Worm (Caenorhabditis elegans) whole organism, L1 larva: ENCODE results near the gene plc-3.
A peak's percentile ranks its signal among the peaks of the same experiment; 100 is the strongest.

Experiments used
- C04F5.9 ChIP-seq: sonication (generic microtip); optimal IDR thresholded peaks from 2 replicates; lab custom pipeline; 2016; ENCODE audit warnings: missing genetic modification characterization, missing compliant biosample characterization
- C16A3.4 ChIP-seq: fragments of 150-350 bp; optimal IDR thresholded peaks from 2 replicates; lab custom pipeline; 2014; ENCODE audit warnings: missing biosample characterization, missing genetic modification characterization
- F16B12.6 ChIP-seq: fragments of 150-350 bp; optimal IDR thresholded peaks from 2 replicates; lab custom pipeline; 2014; ENCODE audit warnings: missing biosample characterization, missing genetic modification characterization
- aly-2 ChIP-seq: fragments of 150-350 bp; optimal IDR thresholded peaks from 2 replicates; lab custom pipeline; 2014; ENCODE audit warnings: missing biosample characterization, missing genetic modification characterization
- ceh-63 ChIP-seq: fragments of 200-800 bp; sonication (Bioruptor generic); optimal IDR thresholded peaks from 2 replicates; lab custom pipeline; 2018; ENCODE audit warnings: mild to moderate bottlenecking, missing genetic modification characterization, missing compliant biosample characterization
- ceh-88 ChIP-seq: fragments of 200-800 bp; sonication (Bioruptor generic); IDR thresholded peaks from 2 replicates; pipeline ENCODE4 v1.3.6; 2022; ENCODE audit warnings: missing genetic modification characterization, missing compliant biosample characterization
- dpl-1 ChIP-seq, 3 experiments: fragments of 150-350 bp in 2 of 3; sonication (generic microtip) in 1 of 3; optimal IDR thresholded peaks; 2 replicates each; lab custom pipeline; 2014 to 2017; ENCODE audit warnings: missing biosample characterization in 3 of 3, missing genetic modification characterization in 3 of 3, missing genetic modification reagents in 3 of 3
- efl-1 ChIP-seq, 4 experiments: fragments of 150-350 bp; optimal IDR thresholded peaks in 3 of 4; peaks in 1 of 4; 1 replicate in 1 of 4; 2 replicates in 3 of 4; lab custom pipeline; 2014; ENCODE audit warnings: missing biosample characterization in 2 of 4, missing genetic modification characterization in 2 of 4, missing genetic modification reagents in 2 of 4
- efl-3 ChIP-seq: fragments of 200-800 bp; sonication (Bioruptor generic); optimal IDR thresholded peaks from 2 replicates; lab custom pipeline; 2018; ENCODE audit warnings: mild to moderate bottlenecking, missing genetic modification characterization, missing compliant biosample characterization
- egl-13 ChIP-seq: sonication (generic microtip); optimal IDR thresholded peaks from 2 replicates; lab custom pipeline; 2016; ENCODE audit warnings: missing genotype, missing genetic modification reagents, missing genetic modification characterization, missing compliant biosample characterization
- elt-2 ChIP-seq: sonication (generic microtip); optimal IDR thresholded peaks from 2 replicates; lab custom pipeline; 2016; ENCODE audit warnings: missing genetic modification characterization, mild to moderate bottlenecking, inconsistent platforms, missing compliant biosample characterization, missing genetic modification reagents
- elt-3 ChIP-seq, 6 experiments: fragments of 150-350 bp in 1 of 6; sonication (generic microtip); optimal IDR thresholded peaks; 2 replicates each; lab custom pipeline; 2017 to 2018; ENCODE audit warnings: missing biosample characterization in 6 of 6, missing genetic modification characterization in 6 of 6, inconsistent platforms in 1 of 6
- ets-5 ChIP-seq: fragments of 200-800 bp; sonication (Bioruptor generic); IDR thresholded peaks from 2 replicates; pipeline ENCODE4 v1.3.6; 2022; ENCODE audit warnings: missing genetic modification characterization, missing compliant biosample characterization
- fkh-10 ChIP-seq: sonication (generic microtip); optimal IDR thresholded peaks from 2 replicates; lab custom pipeline; 2017; ENCODE audit warnings: missing biosample characterization, missing genetic modification reagents, missing genetic modification characterization
- fkh-8 ChIP-seq: sonication (generic microtip); optimal IDR thresholded peaks from 2 replicates; lab custom pipeline; 2016; ENCODE audit warnings: mild to moderate bottlenecking, missing genetic modification characterization, missing compliant biosample characterization
- hpl-2 ChIP-seq: fragments of 150-350 bp; optimal IDR thresholded peaks from 2 replicates; lab custom pipeline; 2014; ENCODE audit warnings: missing biosample characterization, missing genetic modification reagents, missing genetic modification characterization
- irx-1 ChIP-seq: sonication (generic microtip); optimal IDR thresholded peaks from 2 replicates; lab custom pipeline; 2016; ENCODE audit warnings: missing genetic modification characterization, missing compliant biosample characterization
- isw-1 ChIP-seq: fragments of 200-800 bp; sonication (Bioruptor generic); IDR thresholded peaks from 2 replicates; pipeline ENCODE4 v1.3.6; 2022; ENCODE audit warnings: missing genetic modification characterization, missing compliant biosample characterization
- jun-1 ChIP-seq: fragments of 150-350 bp; optimal IDR thresholded peaks from 2 replicates; lab custom pipeline; 2014; ENCODE audit warnings: missing biosample characterization, missing genetic modification reagents, missing genetic modification characterization
- lin-13 ChIP-seq: fragments of 150-350 bp; optimal IDR thresholded peaks from 2 replicates; lab custom pipeline; 2014; ENCODE audit warnings: missing biosample characterization, missing genetic modification reagents, missing genetic modification characterization
- lin-14 ChIP-seq: fragments of 200-800 bp; sonication (Bioruptor generic); optimal IDR thresholded peaks from 2 replicates; lab custom pipeline; 2018; ENCODE audit warnings: mild to moderate bottlenecking, missing genetic modification characterization, moderate library complexity, missing compliant biosample characterization
- lin-15B ChIP-seq: fragments of 150-350 bp; sonication (generic microtip); optimal IDR thresholded peaks from 3 replicates; lab custom pipeline; 2014; ENCODE audit warnings: missing biosample characterization, missing genetic modification characterization
- lin-35 ChIP-seq, 2 experiments: fragments of 150-350 bp; optimal IDR thresholded peaks; 2 replicates each; lab custom pipeline; 2014; ENCODE audit warnings: missing biosample characterization in 2 of 2, missing genetic modification characterization in 2 of 2, missing genetic modification reagents in 2 of 2
- lir-3 ChIP-seq: sonication (generic microtip); optimal IDR thresholded peaks from 2 replicates; lab custom pipeline; 2016; ENCODE audit warnings: mild to moderate bottlenecking, missing genetic modification characterization, moderate library complexity, missing compliant biosample characterization; ENCODE audit not compliant: poor library complexity
- lsy-2 ChIP-seq, 2 experiments: fragments of 150-350 bp; optimal IDR thresholded peaks; 2 replicates each; lab custom pipeline; 2014; ENCODE audit warnings: missing biosample characterization in 2 of 2, missing genetic modification characterization in 2 of 2
- mab-9 ChIP-seq: fragments of 200-800 bp; sonication (Bioruptor generic); IDR thresholded peaks from 2 replicates; pipeline ENCODE4 v1.3.6; 2022; ENCODE audit warnings: missing genetic modification reagents, missing genetic modification characterization, missing compliant biosample characterization
- mep-1 ChIP-seq: fragments of 150-350 bp; optimal IDR thresholded peaks from 2 replicates; lab custom pipeline; 2014; ENCODE audit warnings: missing biosample characterization, missing genetic modification characterization
- nhr-12 ChIP-seq: sonication (generic microtip); optimal IDR thresholded peaks from 2 replicates; lab custom pipeline; 2017; ENCODE audit warnings: missing biosample characterization, missing genetic modification characterization
- nhr-19 ChIP-seq: fragments of 200-800 bp; sonication (Bioruptor generic); conservative IDR thresholded peaks from 2 replicates; pipeline ENCODE4 v1.3.6; 2022; ENCODE audit warnings: missing genetic modification characterization, missing compliant biosample characterization
- nhr-20 ChIP-seq: sonication (generic microtip); optimal IDR thresholded peaks from 2 replicates; lab custom pipeline; 2016; ENCODE audit warnings: mild to moderate bottlenecking, missing genetic modification characterization, missing compliant biosample characterization
- nhr-237 ChIP-seq: fragments of 150-350 bp; optimal IDR thresholded peaks from 2 replicates; lab custom pipeline; 2014; ENCODE audit warnings: missing biosample characterization, missing genetic modification characterization
- nhr-28 ChIP-seq: fragments of 150-350 bp; optimal IDR thresholded peaks from 2 replicates; lab custom pipeline; 2014; ENCODE audit warnings: missing biosample characterization, missing genetic modification characterization
- nhr-47 ChIP-seq: sonication (generic microtip); optimal IDR thresholded peaks from 2 replicates; lab custom pipeline; 2016; ENCODE audit warnings: mild to moderate bottlenecking, missing genetic modification characterization, moderate library complexity, missing compliant biosample characterization
- nhr-77 ChIP-seq: fragments of 150-350 bp; optimal IDR thresholded peaks from 2 replicates; lab custom pipeline; 2014; ENCODE audit warnings: missing biosample characterization, missing genetic modification characterization
- nhr-90 ChIP-seq: sonication (generic microtip); optimal IDR thresholded peaks from 2 replicates; lab custom pipeline; 2016; ENCODE audit warnings: mild to moderate bottlenecking, missing genetic modification characterization, missing compliant biosample characterization; ENCODE audit not compliant: poor library complexity
- pqm-1 ChIP-seq: sonication (generic microtip); optimal IDR thresholded peaks from 3 replicates; lab custom pipeline; 2017; ENCODE audit warnings: missing biosample characterization, missing genetic modification characterization
- rnt-1 ChIP-seq: sonication (generic microtip); optimal IDR thresholded peaks from 2 replicates; lab custom pipeline; 2016; ENCODE audit warnings: mild to moderate bottlenecking, missing genetic modification characterization, moderate library complexity, missing compliant biosample characterization
- skn-1 ChIP-seq: fragments of 150-350 bp; optimal IDR thresholded peaks from 2 replicates; lab custom pipeline; 2014; ENCODE audit warnings: missing biosample characterization, missing genetic modification characterization
- snpc-4 ChIP-seq: fragments of 150-350 bp; optimal IDR thresholded peaks from 2 replicates; lab custom pipeline; 2014; ENCODE audit warnings: missing biosample characterization, missing genetic modification characterization
- snu-23 ChIP-seq: sonication (generic microtip); optimal IDR thresholded peaks from 2 replicates; lab custom pipeline; 2016; ENCODE audit warnings: missing genetic modification characterization, missing compliant biosample characterization
- sox-4 ChIP-seq: sonication (generic microtip); optimal IDR thresholded peaks from 2 replicates; lab custom pipeline; 2016; ENCODE audit warnings: missing genetic modification characterization, missing compliant biosample characterization
- sup-37 ChIP-seq: fragments of 200-800 bp; sonication (Bioruptor generic); optimal IDR thresholded peaks from 2 replicates; lab custom pipeline; 2018; ENCODE audit warnings: mild to moderate bottlenecking, missing genetic modification characterization, missing compliant biosample characterization
- swsn-7 ChIP-seq: sonication (generic microtip); optimal IDR thresholded peaks from 2 replicates; lab custom pipeline; 2016; ENCODE audit warnings: missing genetic modification characterization, missing compliant biosample characterization
- tbx-2 ChIP-seq: sonication (generic microtip); optimal IDR thresholded peaks from 2 replicates; lab custom pipeline; 2016; ENCODE audit warnings: missing genetic modification characterization, missing compliant biosample characterization
- unc-62 ChIP-seq: fragments of 150-350 bp; optimal IDR thresholded peaks from 2 replicates; lab custom pipeline; 2014; ENCODE audit warnings: missing biosample characterization, missing genetic modification reagents, missing genetic modification characterization
- unc-86 ChIP-seq: sonication (generic microtip); optimal IDR thresholded peaks from 2 replicates; lab custom pipeline; 2016; ENCODE audit warnings: missing genetic modification characterization, missing compliant biosample characterization
- unc-98 ChIP-seq: fragments of 200-800 bp; sonication (Bioruptor generic); IDR thresholded peaks from 2 replicates; pipeline ENCODE4 v1.3.6; 2022; ENCODE audit warnings: missing genetic modification characterization, missing compliant biosample characterization
- zip-4 ChIP-seq: fragments of 200-800 bp; sonication (Bioruptor generic); optimal IDR thresholded peaks from 2 replicates; lab custom pipeline; 2018; ENCODE audit warnings: mild to moderate bottlenecking, missing genetic modification characterization, moderate library complexity, missing compliant biosample characterization
- ztf-11 ChIP-seq, 2 experiments: sonication (generic microtip); optimal IDR thresholded peaks; 2 replicates each; lab custom pipeline; 2016 to 2017; ENCODE audit warnings: missing genetic modification characterization in 2 of 2, missing biosample characterization in 1 of 2, missing compliant biosample characterization in 1 of 2
- ztf-4 ChIP-seq: fragments of 150-350 bp; optimal IDR thresholded peaks from 2 replicates; lab custom pipeline; 2014; ENCODE audit warnings: missing biosample characterization, missing genetic modification characterization

The plc-3 gene

ce11 chrII:10222577-10222976 is at the start of gene plc-3:
Gene plc-3 (plus strand): TSS chrII:10222877.
- TF ChIP-seq unc-62 (GFP tag; lab: Kevin White, UChicago) (no peak), efl-1 (optimal IDR thresholded peaks at IDR 0.05; lab: Kevin White, UChicago) (no peak), efl-1 (GFP tag; optimal IDR thresholded peaks at IDR 0.05 in 1 of 2; lab: Kevin White, UChicago) (peak in 1 of 2 experiments; percentile 38)

DNA sequence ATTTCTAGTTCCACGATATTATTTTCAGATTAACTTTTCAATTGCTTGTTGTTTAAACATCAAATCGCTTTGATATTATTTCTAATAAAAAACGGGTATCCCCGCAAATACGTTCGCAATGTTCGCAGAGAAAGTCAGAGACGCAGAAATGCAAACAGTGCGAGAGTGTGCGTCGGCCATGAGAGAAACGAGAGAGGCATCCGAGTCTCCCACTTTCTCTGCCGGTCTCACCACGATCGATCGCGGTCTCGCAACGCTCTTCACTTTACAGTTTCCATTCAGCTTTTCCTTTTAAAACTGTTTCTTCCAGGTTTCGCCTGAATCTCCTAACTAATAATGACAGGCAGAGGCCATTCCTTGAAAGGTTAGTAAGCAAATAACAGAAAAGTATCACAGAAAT is 48.3 kb upstream of the plc-3 start, which contains the start of gene F33H1.4:
Gene F33H1.4 (plus strand): TSS at position 311 of the 400 bp plus-strand sequence.
- TF ChIP-seq nhr-90 (tag; lab: Kevin White, UChicago) (peak; percentile 28), lin-14 (GFP tag; lab: Kevin White, UChicago) (peak; percentile 89), lsy-2 (tag; optimal IDR thresholded peaks at IDR 0.05; lab: Kevin White, UChicago) (peak; percentile 83 to 97), tbx-2 (tag; lab: Kevin White, UChicago) (no peak), F16B12.6 (tag; lab: Kevin White, UChicago) (peak; percentile 23), C16A3.4 (no peak), snpc-4 (tag; lab: Kevin White, UChicago) (no peak), nhr-237 (no peak), ztf-4 (tag; lab: Kevin White, UChicago) (no peak), nhr-77 (peak; percentile 23), snu-23 (peak; percentile 65), nhr-19 (peak; percentile 17), sox-4 (tag; lab: Kevin White, UChicago) (no peak), lin-13 (GFP tag; lab: Kevin White, UChicago) (peak; percentile 98), unc-98 (GFP tag; lab: Robert Waterston, UW) (no peak), efl-3 (GFP tag; lab: Kevin White, UChicago) (no peak), irx-1 (no peak), mab-9 (no peak), sup-37 (GFP tag; lab: Kevin White, UChicago) (no peak), aly-2 (peak; percentile 6), lir-3 (tag; lab: Kevin White, UChicago) (no peak), hpl-2 (GFP tag; lab: Kevin White, UChicago) (no peak), ztf-11 (tag; optimal IDR thresholded peaks at IDR 0.05; lab: Kevin White, UChicago) (no peak), lin-35 (GFP tag; optimal IDR thresholded peaks at IDR 0.05; lab: Kevin White, UChicago) (peak; percentile 62 to 74), jun-1 (tag; lab: Kevin White, UChicago) (peak; percentile 8), nhr-28 (no peak), nhr-47 (tag; lab: Kevin White, UChicago) (peak; percentile 61), dpl-1 (GFP tag; optimal IDR thresholded peaks at IDR 0.05; lab: Kevin White, UChicago) (peak; percentile 27 to 50 (median 50)), elt-2 (tag; lab: Kevin White, UChicago) (no peak), unc-86 (tag; lab: Kevin White, UChicago) (peak; percentile 7), C04F5.9 (tag; lab: Kevin White, UChicago) (no peak), mep-1 (peak; percentile 70), ceh-63 (GFP tag; lab: Kevin White, UChicago) (no peak), swsn-7 (peak; percentile 35), ets-5 (no peak), egl-13 (no peak), elt-3 (tag; optimal IDR thresholded peaks at IDR 0.05; lab: Kevin White, UChicago) (peak in 1 of 6 experiments; percentile 22), efl-1 (optimal IDR thresholded peaks at IDR 0.05; lab: Kevin White, UChicago) (peak; percentile 68 to 84), efl-1 (GFP tag; optimal IDR thresholded peaks at IDR 0.05 in 1 of 2; lab: Kevin White, UChicago) (peak; percentile 50 to 95), nhr-20 (tag; lab: Kevin White, UChicago) (peak; percentile 48), ceh-88 (GFP tag; lab: Robert Waterston, UW) (no peak), fkh-10 (GFP tag; lab: Kevin White, UChicago) (no peak), skn-1 (tag; lab: Kevin White, UChicago) (peak; percentile 3), lin-15B (tag; lab: Kevin White, UChicago) (peak; percentile 87), rnt-1 (peak; percentile 61), zip-4 (GFP tag; lab: Kevin White, UChicago) (peak; percentile 30), fkh-8 (tag; lab: Kevin White, UChicago) (peak; percentile 50), isw-1 (no peak), pqm-1 (tag; lab: Kevin White, UChicago) (no peak), nhr-12 (tag; lab: Kevin White, UChicago) (no peak)
